Fruit fly (Drosophila melanogaster) whole organism, prepupa: ENCODE results near the gene bou.

ENCODE experiments used
- Blimp-1 ChIP-seq: fragments of 200-800 bp; sonication (Bioruptor generic); optimal IDR thresholded peaks from 3 replicates; lab custom pipeline; 2017; ENCODE audit warnings: missing biosample characterization, missing genetic modification characterization, mild to moderate bottlenecking, moderate library complexity, missing genetic modification reagents
- CG10669 ChIP-seq: fragments of 200-800 bp; sonication (Bioruptor generic); optimal IDR thresholded peaks from 3 replicates; lab custom pipeline; 2018; ENCODE audit warnings: missing biosample characterization, mild to moderate bottlenecking, missing genetic modification characterization, moderate library complexity
- CG15336 ChIP-seq: fragments of 200-800 bp; sonication (Bioruptor generic); IDR thresholded peaks from 2 replicates; pipeline ENCODE4 v1.3.6; 2022; ENCODE audit warnings: missing biosample characterization, missing genetic modification characterization
- CG3032 ChIP-seq: fragments of 200-800 bp; optimal IDR thresholded peaks from 2 replicates; lab custom pipeline; 2019; ENCODE audit warnings: missing biosample characterization, mild to moderate bottlenecking, missing genetic modification characterization, moderate library complexity
- CG31627 ChIP-seq: fragments of 200-800 bp; sonication (Bioruptor generic); optimal IDR thresholded peaks from 3 replicates; lab custom pipeline; 2016; ENCODE audit warnings: missing biosample characterization, missing genetic modification characterization
- CG32006 ChIP-seq: fragments of 200-800 bp; sonication (Bioruptor generic); optimal IDR thresholded peaks from 3 replicates; lab custom pipeline; 2017; ENCODE audit warnings: missing biosample characterization, mild to moderate bottlenecking, missing genetic modification characterization
- CG34406 ChIP-seq: fragments of 200-800 bp; sonication (Bioruptor generic); optimal IDR thresholded peaks from 3 replicates; lab custom pipeline; 2016; ENCODE audit warnings: missing biosample characterization, missing genetic modification characterization
- CG3919 ChIP-seq: fragments of 200-800 bp; sonication (Bioruptor generic); optimal IDR thresholded peaks from 3 replicates; lab custom pipeline; 2016; ENCODE audit warnings: missing biosample characterization, missing genetic modification characterization
- CG6163 ChIP-seq: fragments of 200-800 bp; sonication (Bioruptor generic); IDR thresholded peaks from 3 replicates; pipeline ENCODE4 v1.3.6; 2022; ENCODE audit warnings: missing biosample characterization, missing genetic modification characterization
- CG6276 ChIP-seq: fragments of 200-800 bp; sonication (Bioruptor generic); optimal IDR thresholded peaks from 2 replicates; lab custom pipeline; 2017; ENCODE audit warnings: missing biosample characterization, mild to moderate bottlenecking, missing genetic modification characterization
- CG6792 ChIP-seq: fragments of 200-800 bp; sonication (Bioruptor generic); optimal IDR thresholded peaks from 3 replicates; lab custom pipeline; 2016; ENCODE audit warnings: missing biosample characterization, missing genetic modification characterization
- CG6808 ChIP-seq: fragments of 200-800 bp; sonication (Bioruptor generic); optimal IDR thresholded peaks from 3 replicates; lab custom pipeline; 2017; ENCODE audit warnings: missing biosample characterization, missing genetic modification characterization, mild to moderate bottlenecking, moderate library complexity, missing genetic modification reagents
- CG6854 ChIP-seq: fragments of 200-800 bp; sonication (Bioruptor generic); optimal IDR thresholded peaks from 2 replicates; lab custom pipeline; 2017; ENCODE audit warnings: missing biosample characterization, mild to moderate bottlenecking, missing genetic modification characterization
- CG8119 ChIP-seq: fragments of 200-800 bp; sonication (Bioruptor generic); IDR thresholded peaks from 3 replicates; pipeline ENCODE4 v1.3.6; 2022; ENCODE audit warnings: missing biosample characterization, missing genetic modification characterization
- Eip75B ChIP-seq: fragments of 200-800 bp; sonication (Bioruptor generic); optimal IDR thresholded peaks from 3 replicates; lab custom pipeline; 2016; ENCODE audit warnings: missing biosample characterization, missing genetic modification characterization
- Eip78C ChIP-seq: fragments of 200-800 bp; sonication (Bioruptor generic); peaks from one replicate; lab custom pipeline; 2016; ENCODE audit warnings: missing biosample characterization, missing genetic modification characterization
- Eip93F ChIP-seq: fragments of 200-800 bp; sonication (Bioruptor generic); optimal IDR thresholded peaks from 2 replicates; lab custom pipeline; 2016; ENCODE audit warnings: missing biosample characterization, mild to moderate bottlenecking, missing genetic modification characterization
- Ets96B ChIP-seq: fragments of 200-800 bp; optimal IDR thresholded peaks from 2 replicates; lab custom pipeline; 2019; ENCODE audit warnings: missing biosample characterization, mild to moderate bottlenecking, missing genetic modification characterization, moderate library complexity
- Hr39 ChIP-seq: fragments of 200-800 bp; sonication (Bioruptor generic); optimal IDR thresholded peaks from 2 replicates; lab custom pipeline; 2016; ENCODE audit warnings: missing biosample characterization, missing genetic modification characterization
- Hr4 ChIP-seq: fragments of 200-800 bp; sonication (Bioruptor generic); optimal IDR thresholded peaks from 3 replicates; lab custom pipeline; 2016; ENCODE audit warnings: missing biosample characterization, missing genetic modification characterization
- Met ChIP-seq: fragments of 200-800 bp; sonication (Bioruptor generic); optimal IDR thresholded peaks from 3 replicates; lab custom pipeline; 2016; ENCODE audit warnings: missing biosample characterization, missing genetic modification characterization
- OdsH ChIP-seq: fragments of 200-800 bp; sonication (Bioruptor generic); optimal IDR thresholded peaks from 3 replicates; lab custom pipeline; 2016; ENCODE audit warnings: missing biosample characterization, missing genetic modification characterization
- Smox ChIP-seq: fragments of 200-800 bp; sonication (Bioruptor generic); optimal IDR thresholded peaks from 3 replicates; lab custom pipeline; 2016; ENCODE audit warnings: missing biosample characterization, missing genetic modification characterization
- Sox102F ChIP-seq: fragments of 200-800 bp; sonication (Bioruptor generic); optimal IDR thresholded peaks from 2 replicates; lab custom pipeline; 2016; ENCODE audit warnings: missing biosample characterization, mild to moderate bottlenecking, missing genetic modification characterization
- Sox14 ChIP-seq: fragments of 200-800 bp; sonication (Bioruptor generic); optimal IDR thresholded peaks from 3 replicates; lab custom pipeline; 2016; ENCODE audit warnings: missing biosample characterization, missing genetic modification characterization
- acj6 ChIP-seq: fragments of 200-800 bp; sonication (Bioruptor generic); optimal IDR thresholded peaks from 3 replicates; lab custom pipeline; 2016; ENCODE audit warnings: missing biosample characterization, missing genetic modification characterization
- cyc ChIP-seq: fragments of 200-800 bp; sonication (Bioruptor generic); optimal IDR thresholded peaks from 3 replicates; lab custom pipeline; 2016; ENCODE audit warnings: missing biosample characterization, missing genetic modification characterization
- dsx ChIP-seq: fragments of 200-800 bp; optimal IDR thresholded peaks from 3 replicates; lab custom pipeline; 2019; ENCODE audit warnings: missing biosample characterization, mild to moderate bottlenecking, missing genetic modification characterization, moderate library complexity; ENCODE audit not compliant: poor library complexity, severe bottlenecking
- eg ChIP-seq: fragments of 200-800 bp; sonication (Bioruptor generic); IDR thresholded peaks from 3 replicates; pipeline ENCODE4 v1.3.6; 2022; ENCODE audit warnings: missing biosample characterization, missing genetic modification characterization
- esn ChIP-seq: fragments of 200-800 bp; sonication (Bioruptor generic); optimal IDR thresholded peaks from 2 replicates; lab custom pipeline; 2016; ENCODE audit warnings: missing biosample characterization, mild to moderate bottlenecking, missing genetic modification characterization, moderate library complexity
- fd85E ChIP-seq: fragments of 200-800 bp; sonication (Bioruptor generic); optimal IDR thresholded peaks from 3 replicates; lab custom pipeline; 2016; ENCODE audit warnings: missing biosample characterization, missing genetic modification characterization
- fkh ChIP-seq: fragments of 200-800 bp; sonication (Bioruptor generic); optimal IDR thresholded peaks from 3 replicates; lab custom pipeline; 2017; ENCODE audit warnings: missing biosample characterization, mild to moderate bottlenecking, missing genetic modification characterization, moderate library complexity
- lz ChIP-seq: fragments of 200-800 bp; sonication (Bioruptor generic); optimal IDR thresholded peaks from 3 replicates; lab custom pipeline; 2016; ENCODE audit warnings: missing biosample characterization, missing genetic modification characterization
- net ChIP-seq: fragments of 200-800 bp; sonication (Bioruptor generic); optimal IDR thresholded peaks from 3 replicates; lab custom pipeline; 2016; ENCODE audit warnings: missing biosample characterization, missing genetic modification characterization
- pdm3 ChIP-seq: fragments of 200-800 bp; sonication (Bioruptor generic); optimal IDR thresholded peaks from 3 replicates; lab custom pipeline; 2016; ENCODE audit warnings: missing biosample characterization, missing genetic modification characterization
- salr ChIP-seq, 2 experiments: fragments of 200-800 bp; sonication (Bioruptor generic); optimal IDR thresholded peaks; 3 replicates each; lab custom pipeline; 2016 to 2018; ENCODE audit warnings: missing biosample characterization in 2 of 2, missing genetic modification characterization in 2 of 2, mild to moderate bottlenecking in 1 of 2
- ss ChIP-seq, 2 experiments: fragments of 200-800 bp; sonication (Bioruptor generic); optimal IDR thresholded peaks; 2 replicates in 1 of 2; 3 replicates in 1 of 2; lab custom pipeline; 2017 to 2018; ENCODE audit warnings: mild to moderate bottlenecking in 2 of 2, missing biosample characterization in 2 of 2, missing genetic modification characterization in 2 of 2, moderate library complexity in 1 of 2
- svp ChIP-seq: fragments of 200-800 bp; sonication (Bioruptor generic); peaks from one replicate; lab custom pipeline; 2016; ENCODE audit warnings: missing biosample characterization, missing genetic modification characterization
- topi ChIP-seq: fragments of 200-800 bp; sonication (Bioruptor generic); optimal IDR thresholded peaks from 3 replicates; lab custom pipeline; 2016; ENCODE audit warnings: missing biosample characterization, missing genetic modification characterization

Gene bou

DNA sequence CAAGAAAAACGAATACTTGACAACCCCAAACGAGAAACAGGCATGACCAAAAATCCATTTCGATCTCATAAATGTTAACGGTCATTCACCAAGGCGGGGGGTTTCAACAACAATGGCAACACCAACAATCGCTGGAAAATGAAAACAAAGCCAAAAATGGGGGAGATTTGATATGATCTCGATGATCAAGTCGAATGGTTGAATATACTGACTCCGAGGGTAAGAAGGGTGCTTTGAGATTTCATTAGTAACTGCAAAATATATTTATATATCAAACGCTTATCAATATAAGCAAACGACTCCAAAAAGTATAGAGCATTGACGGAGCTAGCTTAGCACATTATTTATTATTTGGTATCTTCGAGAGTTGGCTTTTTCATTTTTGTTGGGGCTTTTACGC, 3.8 kb downstream of the bou start:
- TF ChIP-seq CG32006 = peak; percentile 23
- peak; percentile 0 for TF ChIP-seq Hr39 (GFP tag; lab: Kevin White, UChicago)
- TF ChIP-seq pdm3 (GFP tag; lab: Kevin White, UChicago) = no peak
- no peak for TF ChIP-seq CG31627
- peak; percentile 41 for TF ChIP-seq Met (GFP tag; lab: Kevin White, UChicago)
- TF ChIP-seq Eip93F (GFP tag; lab: Kevin White, UChicago) = peak; percentile 7
- peak; percentile 31 for TF ChIP-seq esn (GFP tag; lab: Kevin White, UChicago)
- TF ChIP-seq ss (GFP tag; optimal IDR thresholded peaks at IDR 0.05; lab: Kevin White, UChicago) = peak in 1 of 2 experiments; percentile 8
- TF ChIP-seq CG3919 = peak; percentile 19
- peak; percentile 71 for TF ChIP-seq Eip78C
- peak; percentile 18 for TF ChIP-seq Eip75B (GFP tag; lab: Kevin White, UChicago)
- peak; percentile 12 for TF ChIP-seq Sox14
- no peak for TF ChIP-seq OdsH (GFP tag; lab: Kevin White, UChicago)
- TF ChIP-seq Sox102F (GFP tag; lab: Kevin White, UChicago) = peak; percentile 20
- no peak for TF ChIP-seq eg
- no peak for TF ChIP-seq CG34406 (GFP tag; lab: Kevin White, UChicago)
- TF ChIP-seq topi (GFP tag; lab: Kevin White, UChicago) = peak; percentile 47
- TF ChIP-seq fd85E (GFP tag; lab: Kevin White, UChicago) = no peak
- peak; percentile 28 for TF ChIP-seq Smox (GFP tag; lab: Kevin White, UChicago)
- no peak for TF ChIP-seq Hr4 (GFP tag; lab: Kevin White, UChicago)
- TF ChIP-seq CG15336 (GFP tag; lab: Robert Waterston, UW) = 0 out of 2 replicates have a peak, but pooled peaks have one; percentile 11
- no peak for TF ChIP-seq fkh (GFP tag; lab: Kevin White, UChicago)
- TF ChIP-seq lz (GFP tag; lab: Kevin White, UChicago) = peak; percentile 28
- no peak for TF ChIP-seq CG6808 (GFP tag; lab: Kevin White, UChicago)
- TF ChIP-seq cyc = peak; percentile 39
- no peak for TF ChIP-seq acj6 (GFP tag; lab: Kevin White, UChicago)
- TF ChIP-seq svp = peak; percentile 59

DNA sequence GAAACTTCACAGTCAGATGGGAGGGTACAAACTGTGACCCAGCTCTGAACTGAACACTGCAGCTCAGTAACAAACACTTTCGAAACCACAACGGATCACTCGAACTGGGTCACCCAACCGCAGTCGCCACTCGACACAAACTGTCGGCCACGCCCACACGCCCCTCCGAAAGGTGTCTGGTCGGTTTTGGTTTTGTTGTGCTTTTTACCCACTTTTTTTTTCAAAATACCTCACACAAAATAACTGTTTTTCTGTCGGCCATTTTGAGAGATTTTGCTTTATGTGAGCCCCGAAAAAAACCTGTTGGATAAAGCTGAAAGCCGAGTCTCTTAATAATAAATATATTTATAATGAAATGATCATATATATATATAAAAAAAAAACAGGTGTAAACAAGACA, 5.0 kb downstream of the bou start, which contains the start of gene ogre:
Gene ogre, minus strand, starts transcription at position 33 of the 400 bp plus-strand sequence.
- peak; percentile 32; the same call in 1 of the 3 replicates for TF ChIP-seq CG8119 (GFP tag; lab: Robert Waterston, UW)
- TF ChIP-seq CG6276 = peak; percentile 41
- peak; percentile 40 for TF ChIP-seq svp
- no peak for TF ChIP-seq salr (GFP tag; optimal IDR thresholded peaks at IDR 0.05; lab: Kevin White, UChicago)
- peak; percentile 31; the same call in 1 of the 3 replicates for TF ChIP-seq CG6163 (GFP tag; lab: Robert Waterston, UW)
- TF ChIP-seq Blimp-1 (GFP tag; lab: Kevin White, UChicago) = peak; percentile 50
- TF ChIP-seq eg = peak; percentile 58; the same call in 1 of the 3 replicates
- TF ChIP-seq cyc = no peak
- 0 out of 2 replicates have a peak, but pooled peaks have one; percentile 17 for TF ChIP-seq CG15336 (GFP tag; lab: Robert Waterston, UW)
- TF ChIP-seq, all 60 proteins: peak for 7

dm6 chrX:6993350-6993749, 7.1 kb downstream of the bou start, which contains the start of gene Inx7:
Inx7 (minus strand) TSS chrX:6993612.
- TF ChIP-seq CG10669 (GFP tag; lab: Kevin White, UChicago) = no peak
- no peak for TF ChIP-seq CG6792 (GFP tag; lab: Kevin White, UChicago)
- TF ChIP-seq CG6808 (GFP tag; lab: Kevin White, UChicago) = no peak
- TF ChIP-seq dsx (GFP tag; lab: Kevin White, UChicago) = no peak
- TF ChIP-seq pdm3 (GFP tag; lab: Kevin White, UChicago) = no peak
- no peak for TF ChIP-seq Sox14
- TF ChIP-seq CG6854 (GFP tag; lab: Kevin White, UChicago) = no peak
- TF ChIP-seq svp = no peak
- TF ChIP-seq CG3032 (tag; lab: Kevin White, UChicago) = no peak
- no peak for TF ChIP-seq Hr39 (GFP tag; lab: Kevin White, UChicago)
- no peak for TF ChIP-seq topi (GFP tag; lab: Kevin White, UChicago)
- TF ChIP-seq Ets96B (tag; lab: Kevin White, UChicago) = no peak
- TF ChIP-seq net (GFP tag; lab: Kevin White, UChicago) = no peak
- no peak for TF ChIP-seq Hr4 (GFP tag; lab: Kevin White, UChicago)
- no peak for TF ChIP-seq CG34406 (GFP tag; lab: Kevin White, UChicago)
- TF ChIP-seq ss (GFP tag; optimal IDR thresholded peaks at IDR 0.05; lab: Kevin White, UChicago) = no peak
